Worm (Caenorhabditis elegans) whole organism, L4 larva: ENCODE results near the gene nas-7.

Experiments used
- dmd-6 ChIP-seq: fragments of 200-800 bp; sonication (Bioruptor generic); IDR thresholded peaks from 2 replicates; pipeline ENCODE4 v1.3.6; 2022; ENCODE audit warnings: missing genetic modification reagents, missing genetic modification characterization, missing compliant biosample characterization
- dve-1 ChIP-seq: sonication (generic microtip); optimal IDR thresholded peaks from 2 replicates; lab custom pipeline; 2017; ENCODE audit warnings: antibody characterized with exemption, mild to moderate bottlenecking, missing genetic modification characterization, missing compliant biosample characterization; ENCODE audit not compliant: insufficient read depth
- spr-3 ChIP-seq: fragments of 200-800 bp; sonication (Bioruptor generic); optimal IDR thresholded peaks from 2 replicates; lab custom pipeline; 2018; ENCODE audit warnings: mild to moderate bottlenecking, missing genetic modification characterization, missing compliant biosample characterization

nas-7 gene

ce11 chrII:7352507-7352906, 50.0 kb downstream of the nas-7 start, which contains the start of gene hsp-4 (continued):
- peak; percentile 7 for TF ChIP-seq dve-1
- no peak for TF ChIP-seq spr-3
- TF ChIP-seq dmd-6 (GFP tag; lab: Robert Waterston, UW) = no peak
- TF ChIP-seq, all 104 proteins: peak for 9
